Worm (Caenorhabditis elegans): ENCODE data around the gene C25H3.15.
A peak's percentile ranks its signal among the peaks of the same experiment; 100 is the strongest.

C25H3.15 gene

DNA sequence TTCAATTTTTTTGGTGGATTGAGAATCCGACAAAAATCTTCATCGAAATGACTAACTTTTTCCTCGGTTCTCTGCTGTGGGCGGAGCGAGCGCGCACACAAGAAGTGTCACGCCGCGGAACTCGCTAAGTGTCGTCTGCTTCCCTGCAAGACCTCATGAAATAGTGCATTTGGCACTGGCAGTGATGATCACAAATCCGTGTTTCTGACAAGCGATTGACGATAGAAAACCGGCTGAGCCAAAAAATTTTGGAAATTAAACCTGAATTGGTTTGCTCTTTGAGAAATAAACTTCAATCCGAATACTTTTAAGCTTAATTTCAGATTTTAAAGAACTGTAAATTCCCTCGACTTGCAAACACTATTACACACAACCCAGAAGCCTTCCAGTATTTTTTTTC lies 36.4 kb downstream of the C25H3.15 start (continued):
- 0 out of 2 replicates have a peak, but pooled peaks have one; percentile 39 for TF ChIP-seq Y48G9A.11 (GFP tag; IDR thresholded peaks at IDR 0.05)
- TF ChIP-seq sdz-12 (GFP tag; optimal IDR thresholded peaks at IDR 0.05) = no peak
- TF ChIP-seq duxl-1 (tag; optimal IDR thresholded peaks at IDR 0.05; ENCODE audit: poor library complexity) = peak; percentile 76
- TF ChIP-seq nhr-25 (tag; optimal IDR thresholded peaks at IDR 0.05; ENCODE audit: borderline replicate concordance, insufficient read depth) = peak; percentile 35
- peak; percentile 44; the same call in 1 of the 2 replicates for TF ChIP-seq hmg-1.1 (GFP tag; IDR thresholded peaks at IDR 0.05)
- TF ChIP-seq zip-11 (GFP tag; IDR thresholded peaks at IDR 0.05) = no peak

DNA sequence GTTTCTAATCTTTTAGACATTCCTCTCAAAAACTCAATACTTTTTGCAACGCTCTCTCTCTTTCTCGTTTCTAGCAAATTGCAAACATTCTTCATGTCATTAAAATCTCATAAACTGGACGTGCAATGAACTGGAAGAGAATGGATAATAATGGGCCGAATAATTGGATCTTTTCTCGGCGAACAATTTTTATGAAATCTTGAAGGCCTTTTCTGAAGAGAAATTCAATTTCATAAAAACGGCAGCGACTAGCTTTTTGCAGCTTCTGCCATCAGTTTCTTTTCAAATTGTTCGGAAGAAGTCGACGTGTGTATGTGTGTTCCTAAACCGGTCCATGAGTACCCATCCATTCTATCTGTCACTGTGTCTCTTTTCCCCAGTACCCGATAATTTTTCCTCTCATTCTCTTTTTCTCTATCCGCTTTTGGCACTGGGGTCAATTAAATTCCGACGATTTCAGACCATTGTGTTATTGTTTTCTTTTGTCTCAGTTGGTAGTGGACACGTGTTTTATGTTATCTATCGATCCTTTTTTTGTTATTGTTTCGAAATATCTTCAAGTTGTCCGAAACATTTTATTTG lies 37.6 kb downstream of the C25H3.15 start:
- TF ChIP-seq nhr-48 (tag; optimal IDR thresholded peaks at IDR 0.05) (peak; percentile 59), duxl-1 (tag; optimal IDR thresholded peaks at IDR 0.05; ENCODE audit: poor library complexity) (no peak), spr-1 (tag; optimal IDR thresholded peaks at IDR 0.05) (no peak), zfp-3 (GFP tag; conservative IDR thresholded peaks at IDR 0.05) (no peak), unc-62 (GFP tag; optimal IDR thresholded peaks at IDR 0.05 in 1 of 2) (peak in 1 of 2 experiments; percentile 44), unc-62 (tag; optimal IDR thresholded peaks at IDR 0.05) (no peak), dpl-1 (GFP tag; optimal IDR thresholded peaks at IDR 0.05) (peak; percentile 3), daf-19 (GFP tag; conservative IDR thresholded peaks at IDR 0.05) (no peak), mes-2 (tag; optimal IDR thresholded peaks at IDR 0.05; ENCODE audit: poor library complexity, severe bottlenecking) (peak; percentile 2), dve-1 (tag; optimal IDR thresholded peaks at IDR 0.05; ENCODE audit: insufficient read depth) (peak; percentile 0), F37D6.2 (tag; optimal IDR thresholded peaks at IDR 0.05) (no peak), hlh-11 (tag; optimal IDR thresholded peaks at IDR 0.05) (peak; percentile 14), mdl-1 (tag; optimal IDR thresholded peaks at IDR 0.05) (peak in 1 of 2 experiments; percentile 38)

DNA sequence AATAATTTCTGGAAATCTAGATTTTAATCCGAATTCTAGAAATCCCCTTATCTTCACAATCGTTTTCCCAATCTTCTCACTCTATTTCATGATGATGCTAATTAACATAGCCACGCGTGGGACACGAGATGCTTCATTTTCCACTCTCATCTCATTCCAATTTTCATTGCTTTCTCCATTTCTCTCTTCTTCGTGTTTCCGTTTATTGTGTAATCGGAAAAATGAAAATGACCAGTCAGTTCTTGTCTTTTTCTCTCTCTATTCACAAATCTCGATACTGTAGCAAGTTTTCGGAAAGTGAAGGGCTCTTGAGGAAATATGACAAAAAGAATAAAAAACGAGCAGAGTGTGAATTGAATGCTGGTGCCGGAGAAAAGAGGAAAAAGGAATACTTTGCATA lies 39.4 kb downstream of the C25H3.15 start:
- TF ChIP-seq snpc-1.2 (GFP tag; IDR thresholded peaks at IDR 0.05) (no peak), hlh-30 (tag; optimal IDR thresholded peaks at IDR 0.05; ENCODE audit: insufficient read depth) (peak; percentile 25), zip-2 (tag; optimal IDR thresholded peaks at IDR 0.05) (no peak), fkh-10 (GFP tag; optimal IDR thresholded peaks at IDR 0.05) (no peak), mxl-3 (GFP tag; optimal IDR thresholded peaks at IDR 0.05) (peak; percentile 27), F44E2.7 (GFP tag; IDR thresholded peaks at IDR 0.05) (no peak), hlh-11 (tag; optimal IDR thresholded peaks at IDR 0.05) (no peak), T20F7.1 (GFP tag; optimal IDR thresholded peaks at IDR 0.05) (no peak), lsy-2 (tag; optimal IDR thresholded peaks at IDR 0.05) (peak in 1 of 2 experiments; percentile 14), nhr-42 (GFP tag; IDR thresholded peaks at IDR 0.05) (no peak)

DNA sequence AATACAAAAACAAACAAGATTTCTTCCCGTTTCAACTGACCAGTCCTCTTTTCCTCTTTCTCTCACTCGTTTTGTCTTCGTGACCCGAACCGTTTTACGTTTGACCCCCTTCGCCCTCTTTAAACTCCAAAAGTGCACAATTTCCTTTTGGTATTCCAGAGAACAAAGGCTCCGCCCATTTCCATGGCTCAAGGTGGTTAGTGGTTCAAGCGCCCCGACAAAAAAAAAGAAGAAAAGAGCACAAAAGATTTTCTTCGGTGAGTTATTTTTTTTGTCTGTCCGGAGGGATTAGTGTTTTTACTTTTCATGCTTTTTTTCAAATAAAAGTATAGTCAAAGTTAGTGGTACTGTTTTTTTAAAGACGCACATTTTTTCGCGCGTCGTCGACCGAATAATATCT lies 42.4 kb downstream of the C25H3.15 start, which contains the start of gene osta-2:
Gene osta-2 (plus strand): TSS at position 160 of the 400 bp plus-strand sequence.
- peak; percentile 5 for TF ChIP-seq fkh-10 (GFP tag; optimal IDR thresholded peaks at IDR 0.05)
- TF ChIP-seq ztf-7 (tag; optimal IDR thresholded peaks at IDR 0.05) = no peak
- peak in 1 of 2 experiments; percentile 92 for TF ChIP-seq unc-62 (GFP tag; optimal IDR thresholded peaks at IDR 0.05 in 1 of 2)
- TF ChIP-seq unc-62 (tag; optimal IDR thresholded peaks at IDR 0.05) = no peak

DNA sequence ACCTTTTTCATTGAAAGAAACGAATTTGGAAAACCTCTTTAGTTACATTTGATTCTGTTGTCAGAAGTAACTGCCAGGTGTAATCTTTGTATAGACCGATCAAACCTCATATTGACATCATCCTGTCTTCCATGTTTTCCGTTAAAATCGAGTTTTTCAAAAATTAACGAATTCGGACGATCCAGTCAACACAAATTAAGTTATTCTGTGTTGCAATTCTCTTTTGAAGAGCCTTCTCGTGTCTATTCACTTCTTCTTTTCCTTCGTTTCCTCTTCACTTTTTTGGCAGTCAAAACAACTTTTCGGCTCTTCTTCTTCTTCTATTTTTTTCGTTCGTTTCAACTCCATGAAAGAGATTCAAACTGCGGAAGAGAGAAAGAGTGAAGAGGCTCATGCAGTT lies 43.0 kb downstream of the C25H3.15 start:
- TF ChIP-seq fkh-10 (GFP tag; optimal IDR thresholded peaks at IDR 0.05) = peak; percentile 82
- TF ChIP-seq tag-97 (GFP tag; IDR thresholded peaks at IDR 0.05) = no peak
- peak; percentile 18 for TF ChIP-seq rbr-2 (tag; optimal IDR thresholded peaks at IDR 0.05)
- peak; percentile 48 for TF ChIP-seq ctbp-1 (GFP tag; IDR thresholded peaks at IDR 0.05)
- peak; percentile 81 for TF ChIP-seq ces-1 (GFP tag; optimal IDR thresholded peaks at IDR 0.05)
- 0 out of 2 replicates have a peak, but pooled peaks have one; percentile 24 for TF ChIP-seq hmg-1.1 (GFP tag; IDR thresholded peaks at IDR 0.05)
- TF ChIP-seq dmd-6 (GFP tag; IDR thresholded peaks at IDR 0.05) = no peak
- peak in 1 of 2 experiments; percentile 85 for TF ChIP-seq unc-62 (GFP tag; optimal IDR thresholded peaks at IDR 0.05 in 1 of 2)
- no peak for TF ChIP-seq unc-62 (tag; optimal IDR thresholded peaks at IDR 0.05)
- no peak for TF ChIP-seq arid-1 (GFP tag; conservative IDR thresholded peaks at IDR 0.05)
